Fruit fly (Drosophila melanogaster) whole organism, wandering third instar larva: ENCODE results near the gene CG12321.

Experiments
- GATAd ChIP-seq: sonication (Bioruptor generic); optimal IDR thresholded peaks from 2 replicates; lab custom pipeline; 2016; ENCODE audit warnings: missing biosample characterization, missing genetic modification characterization
- HLH106 ChIP-seq: fragments of 200-800 bp; optimal IDR thresholded peaks from 3 replicates; lab custom pipeline; 2019; ENCODE audit warnings: missing biosample characterization, mild to moderate bottlenecking, missing genetic modification characterization, moderate library complexity
- Hnf4 ChIP-seq: fragments of 200-800 bp; sonication (Bioruptor generic); optimal IDR thresholded peaks from 2 replicates; lab custom pipeline; 2016; ENCODE audit warnings: missing biosample characterization, mild to moderate bottlenecking, missing genetic modification characterization
- br ChIP-seq: fragments of 200-800 bp; sonication (Bioruptor generic); optimal IDR thresholded peaks from 2 replicates; lab custom pipeline; 2016; ENCODE audit warnings: missing biosample characterization, missing genetic modification characterization
- rgr ChIP-seq: fragments of 200-800 bp; sonication (Bioruptor generic); optimal IDR thresholded peaks from 3 replicates; lab custom pipeline; 2016; ENCODE audit warnings: missing biosample characterization, mild to moderate bottlenecking, missing genetic modification characterization

CG12321 gene

DNA sequence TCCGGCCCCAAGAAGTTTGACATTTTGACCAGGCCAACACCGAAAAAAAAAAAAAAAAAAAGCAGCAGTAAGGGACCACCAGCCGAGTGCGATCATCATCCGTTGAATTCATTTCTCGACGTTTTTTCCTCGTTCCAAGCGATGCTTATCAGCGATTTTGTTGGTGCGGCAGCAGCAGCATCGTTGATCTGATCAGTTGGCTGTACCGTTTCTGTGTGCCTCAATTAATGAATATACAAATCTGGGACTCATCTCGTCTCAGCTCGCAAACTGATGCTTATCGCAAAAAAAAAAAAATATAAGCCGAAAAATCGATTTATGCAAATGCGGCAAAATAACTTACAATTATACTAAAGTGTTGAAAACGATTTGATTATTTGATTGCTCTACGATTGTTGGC, 43.7 kb downstream of the CG12321 start:
- no peak for TF ChIP-seq br
- no peak for TF ChIP-seq rgr
- no peak for TF ChIP-seq GATAd
- no peak for TF ChIP-seq Hnf4 (GFP tag; lab: Kevin White, UChicago)
- no peak for TF ChIP-seq HLH106 (tag; lab: Kevin White, UChicago)
